Fruit fly (Drosophila melanogaster): ENCODE data around the gene CG14408.

The CG14408 gene

DNA sequence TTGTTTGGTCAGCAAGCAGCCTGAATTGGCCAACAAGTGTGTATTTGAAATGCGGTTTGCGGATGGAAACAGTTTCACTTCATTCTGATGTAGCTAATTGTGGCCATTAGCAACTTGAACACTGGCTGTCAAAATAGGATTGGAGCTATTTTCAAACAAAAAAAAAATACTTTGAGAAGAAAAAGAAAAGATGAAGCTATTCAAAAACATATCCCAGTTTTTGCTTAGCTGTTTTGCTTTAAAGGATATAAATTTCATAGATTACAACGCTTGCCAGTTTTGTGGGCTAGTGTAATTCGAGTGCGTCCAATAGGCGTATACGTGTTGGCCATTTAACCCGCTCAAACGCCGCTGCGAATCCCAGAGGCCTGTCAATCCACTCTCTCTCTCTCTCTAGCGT lies 19.6 kb downstream of the CG14408 start (continued):
- TF ChIP-seq Eip75B (GFP tag; optimal IDR thresholded peaks at IDR 0.05) (no peak), CG4318 (GFP tag; optimal IDR thresholded peaks at IDR 0.05) (peak; percentile 27), CG6163 (GFP tag; IDR thresholded peaks at IDR 0.05) (peak; percentile 52; the same call in 2 of the 3 replicates), CG6276 (GFP tag; optimal IDR thresholded peaks at IDR 0.05) (peak; percentile 73), CG11902 (GFP tag; optimal IDR thresholded peaks at IDR 0.05) (no peak), topi (GFP tag; optimal IDR thresholded peaks at IDR 0.05) (no peak), achi (GFP tag; optimal IDR thresholded peaks at IDR 0.05) (peak; percentile 27), pdm3 (GFP tag; optimal IDR thresholded peaks at IDR 0.05) (peak; percentile 45), spab (GFP tag; optimal IDR thresholded peaks at IDR 0.05) (no peak), CG3919 (GFP tag; optimal IDR thresholded peaks at IDR 0.05) (peak; percentile 22), CG3032 (tag; optimal IDR thresholded peaks at IDR 0.05) (no peak), fd59A (GFP tag; optimal IDR thresholded peaks at IDR 0.05) (no peak), CG10631 (GFP tag; optimal IDR thresholded peaks at IDR 0.05) (peak; percentile 11), cyc (GFP tag; optimal IDR thresholded peaks at IDR 0.05) (no peak), CG7368 (GFP tag; optimal IDR thresholded peaks at IDR 0.05) (no peak), fkh (GFP tag; optimal IDR thresholded peaks at IDR 0.05) (no peak), CG8319 (GFP tag; optimal IDR thresholded peaks at IDR 0.05) (no peak), ss (GFP tag; optimal IDR thresholded peaks at IDR 0.05) (no peak), Blimp-1 (GFP tag; optimal IDR thresholded peaks at IDR 0.05) (no peak), acj6 (GFP tag; optimal IDR thresholded peaks at IDR 0.05) (peak; percentile 7), lz (GFP tag; optimal IDR thresholded peaks at IDR 0.05) (no peak), vri (GFP tag; optimal IDR thresholded peaks at IDR 0.05) (no peak)

dm6 chrX:14810433-14810832 lies 21.4 kb downstream of the CG14408 start:
- TF ChIP-seq fd59A (GFP tag; optimal IDR thresholded peaks at IDR 0.05) (no peak), Sox15 (GFP tag; optimal IDR thresholded peaks at IDR 0.05) (no peak), ss (GFP tag; optimal IDR thresholded peaks at IDR 0.05) (no peak), Smox (GFP tag; optimal IDR thresholded peaks at IDR 0.05) (peak; percentile 20), CG6854 (GFP tag; optimal IDR thresholded peaks at IDR 0.05) (no peak), OdsH (GFP tag; optimal IDR thresholded peaks at IDR 0.05) (peak; percentile 17), Sox14 (GFP tag; optimal IDR thresholded peaks at IDR 0.05) (no peak), Ets21C (GFP tag; optimal IDR thresholded peaks at IDR 0.05) (no peak), fkh (GFP tag; optimal IDR thresholded peaks at IDR 0.05) (no peak), CG8119 (GFP tag; IDR thresholded peaks at IDR 0.05) (no peak), CG7368 (GFP tag; optimal IDR thresholded peaks at IDR 0.05) (no peak), salr (GFP tag; optimal IDR thresholded peaks at IDR 0.05) (no peak), Gug (GFP tag; IDR thresholded peaks at IDR 0.05) (0 out of 2 replicates have a peak, but pooled peaks have one; percentile 26), Blimp-1 (GFP tag; optimal IDR thresholded peaks at IDR 0.05) (no peak), CG34406 (GFP tag; optimal IDR thresholded peaks at IDR 0.05) (peak; percentile 42), Eip78C (GFP tag) (peak; percentile 47), lz (GFP tag; optimal IDR thresholded peaks at IDR 0.05) (peak; percentile 17), esn (GFP tag; optimal IDR thresholded peaks at IDR 0.05) (peak; percentile 40), Met (GFP tag; optimal IDR thresholded peaks at IDR 0.05) (peak; percentile 11), dac (GFP tag; optimal IDR thresholded peaks at IDR 0.05) (no peak), topi (GFP tag; optimal IDR thresholded peaks at IDR 0.05) (peak; percentile 2), Lpt (GFP tag; optimal IDR thresholded peaks at IDR 0.05) (no peak), CG11762 (GFP tag; optimal IDR thresholded peaks at IDR 0.05; ENCODE audit: insufficient read depth) (no peak), eg (GFP tag; IDR thresholded peaks at IDR 0.05) (no peak), fd85E (GFP tag; optimal IDR thresholded peaks at IDR 0.05) (no peak), CG10669 (GFP tag; optimal IDR thresholded peaks at IDR 0.05) (no peak), CG6163 (GFP tag; IDR thresholded peaks at IDR 0.05) (no peak), CG6792 (GFP tag; optimal IDR thresholded peaks at IDR 0.05) (peak; percentile 17), CG6276 (GFP tag; optimal IDR thresholded peaks at IDR 0.05) (no peak), pdm3 (GFP tag; optimal IDR thresholded peaks at IDR 0.05) (no peak), Hr39 (GFP tag; optimal IDR thresholded peaks at IDR 0.05) (no peak), Ets96B (tag; optimal IDR thresholded peaks at IDR 0.05) (peak; percentile 12), CG8632 (GFP tag; optimal IDR thresholded peaks at IDR 0.05) (peak; percentile 31), spab (GFP tag; optimal IDR thresholded peaks at IDR 0.05) (no peak), achi (GFP tag; optimal IDR thresholded peaks at IDR 0.05) (peak; percentile 13), CG16779 (tag; optimal IDR thresholded peaks at IDR 0.05) (no peak), Sox102F (GFP tag; optimal IDR thresholded peaks at IDR 0.05) (peak; percentile 12), Eip75B (GFP tag; optimal IDR thresholded peaks at IDR 0.05) (no peak), cyc (GFP tag; optimal IDR thresholded peaks at IDR 0.05) (peak; percentile 15), CG9139 (GFP tag; optimal IDR thresholded peaks at IDR 0.05) (no peak), vri (GFP tag; optimal IDR thresholded peaks at IDR 0.05) (peak; percentile 3), CG8319 (GFP tag; optimal IDR thresholded peaks at IDR 0.05) (no peak)
